Worm (Caenorhabditis elegans) whole organism, late embryonic: ENCODE data around the gene gar-3.

ENCODE experiments used
- C38D4.7 ChIP-seq: fragments of 200-800 bp; sonication (Bioruptor generic); optimal IDR thresholded peaks from 2 replicates; lab custom pipeline; 2018; ENCODE audit warnings: mild to moderate bottlenecking, missing genetic modification characterization, moderate library complexity, missing compliant biosample characterization
- F13H6.1 ChIP-seq: sonication (generic microtip); optimal IDR thresholded peaks from 2 replicates; lab custom pipeline; 2016; ENCODE audit warnings: missing genetic modification characterization, missing compliant biosample characterization
- K09A11.1 ChIP-seq: sonication (generic microtip); optimal IDR thresholded peaks from 2 replicates; lab custom pipeline; 2017; ENCODE audit warnings: antibody characterized with exemption, mild to moderate bottlenecking, missing genetic modification characterization, missing compliant biosample characterization; ENCODE audit not compliant: insufficient read depth
- T23F11.4 ChIP-seq: fragments of 200-800 bp; sonication (Bioruptor generic); optimal IDR thresholded peaks from 2 replicates; lab custom pipeline; 2018; ENCODE audit warnings: mild to moderate bottlenecking, missing genetic modification characterization, missing compliant biosample characterization
- Y22D7AL.16 ChIP-seq: sonication (generic microtip); optimal IDR thresholded peaks from 2 replicates; lab custom pipeline; 2016; ENCODE audit warnings: missing genetic modification characterization, missing compliant biosample characterization
- ahr-1 ChIP-seq: sonication (generic microtip); optimal IDR thresholded peaks from 2 replicates; lab custom pipeline; 2016; ENCODE audit warnings: missing genetic modification characterization, missing compliant biosample characterization
- ceh-14 ChIP-seq: sonication (generic microtip); optimal IDR thresholded peaks from 2 replicates; lab custom pipeline; 2016; ENCODE audit warnings: missing genotype, missing genetic modification characterization, missing compliant biosample characterization
- ceh-18 ChIP-seq: sonication (generic microtip); optimal IDR thresholded peaks from 2 replicates; lab custom pipeline; 2016; ENCODE audit warnings: missing genetic modification characterization, missing compliant biosample characterization
- ceh-2 ChIP-seq: sonication (generic microtip); optimal IDR thresholded peaks from 2 replicates; lab custom pipeline; 2016; ENCODE audit warnings: missing genotype, missing genetic modification characterization, missing compliant biosample characterization
- ceh-24 ChIP-seq: sonication (generic microtip); optimal IDR thresholded peaks from 2 replicates; lab custom pipeline; 2016; ENCODE audit warnings: mild to moderate bottlenecking, missing genetic modification characterization, missing compliant biosample characterization
- ceh-34 ChIP-seq: sonication (generic microtip); optimal IDR thresholded peaks from 2 replicates; lab custom pipeline; 2016; ENCODE audit warnings: mild to moderate bottlenecking, missing genetic modification characterization, missing compliant biosample characterization
- ceh-6 ChIP-seq: fragments of 200-800 bp; sonication (Bioruptor generic); optimal IDR thresholded peaks from 2 replicates; lab custom pipeline; 2018; ENCODE audit warnings: mild to moderate bottlenecking, missing genetic modification characterization, missing compliant biosample characterization
- ceh-9 ChIP-seq: sonication (generic microtip); optimal IDR thresholded peaks from 2 replicates; lab custom pipeline; 2016; ENCODE audit warnings: mild to moderate bottlenecking, missing genetic modification characterization, inconsistent platforms, missing compliant biosample characterization
- elt-2 ChIP-seq: sonication (generic microtip); optimal IDR thresholded peaks from 2 replicates; lab custom pipeline; 2016; ENCODE audit warnings: missing genetic modification reagents, missing genetic modification characterization, missing compliant biosample characterization
- elt-4 ChIP-seq: sonication (generic microtip); optimal IDR thresholded peaks from 2 replicates; lab custom pipeline; 2016; ENCODE audit warnings: missing genetic modification characterization, missing compliant biosample characterization
- eyg-1 ChIP-seq: sonication (generic microtip); optimal IDR thresholded peaks from 2 replicates; lab custom pipeline; 2016; ENCODE audit warnings: missing genotype, missing genetic modification characterization, missing compliant biosample characterization
- fkh-10 ChIP-seq: fragments of 150-350 bp; optimal IDR thresholded peaks from 2 replicates; lab custom pipeline; 2014; ENCODE audit warnings: missing biosample characterization, missing genetic modification reagents, missing genetic modification characterization
- hlh-30 ChIP-seq: sonication (generic microtip); optimal IDR thresholded peaks from 2 replicates; lab custom pipeline; 2017; ENCODE audit warnings: antibody characterized with exemption, missing genetic modification characterization, missing compliant biosample characterization; ENCODE audit not compliant: insufficient read depth
- madf-2 ChIP-seq: sonication (generic microtip); optimal IDR thresholded peaks from 2 replicates; lab custom pipeline; 2017; ENCODE audit warnings: missing genetic modification characterization, missing compliant biosample characterization
- pha-2 ChIP-seq: sonication (generic microtip); optimal IDR thresholded peaks from 2 replicates; lab custom pipeline; 2017; ENCODE audit warnings: mild to moderate bottlenecking, missing genetic modification characterization, missing compliant biosample characterization
- pros-1 ChIP-seq: fragments of 150-350 bp; optimal IDR thresholded peaks from 2 replicates; lab custom pipeline; 2014; ENCODE audit warnings: missing biosample characterization, missing genetic modification reagents, missing genetic modification characterization
- sox-2 ChIP-seq: fragments of 200-800 bp; sonication (Bioruptor generic); IDR thresholded peaks from 2 replicates; pipeline ENCODE4 v1.3.6; 2022; ENCODE audit warnings: missing genetic modification reagents, missing genetic modification characterization, missing compliant biosample characterization
- sox-4 ChIP-seq: sonication (generic microtip); optimal IDR thresholded peaks from 2 replicates; lab custom pipeline; 2017; ENCODE audit warnings: mild to moderate bottlenecking, missing genetic modification characterization, inconsistent platforms, missing compliant biosample characterization
- syd-9 ChIP-seq: sonication (generic microtip); optimal IDR thresholded peaks from 2 replicates; lab custom pipeline; 2016; ENCODE audit warnings: mild to moderate bottlenecking, missing genetic modification characterization, moderate library complexity, missing compliant biosample characterization
- unc-3 ChIP-seq, 2 experiments: fragments of 200-800 bp in 1 of 2; sonication (Bioruptor generic) in 1 of 2; sonication (generic microtip) in 1 of 2; conservative IDR thresholded peaks in 1 of 2; optimal IDR thresholded peaks in 1 of 2; 2 replicates each; pipeline versions ENCODE4 v1.3.6 to Lab custom; 2016 to 2022; ENCODE audit warnings: missing compliant biosample characterization in 2 of 2, missing genetic modification characterization in 2 of 2, missing genetic modification reagents in 1 of 2
- zip-5 ChIP-seq: sonication (generic microtip); optimal IDR thresholded peaks from 2 replicates; lab custom pipeline; 2016; ENCODE audit warnings: missing genetic modification characterization, missing compliant biosample characterization
- ztf-16 ChIP-seq: sonication (generic microtip); optimal IDR thresholded peaks from 2 replicates; lab custom pipeline; 2017; ENCODE audit warnings: missing genetic modification characterization, missing compliant biosample characterization

The gar-3 gene

ce11 chrV:14519268-14519667, 60.3 kb downstream of the gar-3 start, which contains the start of gene R02D5.8:
Gene R02D5.8 (minus strand): TSS chrV:14519368.
- no peak for TF ChIP-seq ztf-16 (tag; lab: Kevin White, UChicago)
- no peak for TF ChIP-seq eyg-1 (tag; lab: Kevin White, UChicago)
- no peak for TF ChIP-seq pha-2
- no peak for TF ChIP-seq zip-5 (tag; lab: Kevin White, UChicago)
- no peak for TF ChIP-seq elt-4
- no peak for TF ChIP-seq ceh-6 (GFP tag; lab: Kevin White, UChicago)
- no peak for TF ChIP-seq ceh-9
- no peak for TF ChIP-seq K09A11.1 (tag; lab: Kevin White, UChicago)
- no peak for TF ChIP-seq Y22D7AL.16
- TF ChIP-seq F13H6.1 (tag; lab: Kevin White, UChicago), result no peak
- TF ChIP-seq hlh-30 (tag; lab: Kevin White, UChicago), result no peak
- no peak for TF ChIP-seq ceh-24

ce11 chrV:14518010-14518409, 61.5 kb downstream of the gar-3 start, which contains the start of gene R02D5.6:
Gene R02D5.6 (minus strand): TSS chrV:14518110.
- TF ChIP-seq pros-1, result no peak
- no peak for TF ChIP-seq K09A11.1 (tag; lab: Kevin White, UChicago)
- TF ChIP-seq ceh-2 (tag; lab: Kevin White, UChicago), result no peak
- no peak for TF ChIP-seq unc-3 (GFP tag; conservative IDR thresholded peaks at IDR 0.05; lab: Robert Waterston, UW)
- no peak for TF ChIP-seq unc-3 (tag; optimal IDR thresholded peaks at IDR 0.05; lab: Kevin White, UChicago)
- no peak for TF ChIP-seq elt-2 (tag; lab: Kevin White, UChicago)
- TF ChIP-seq C38D4.7 (GFP tag; lab: Kevin White, UChicago), result no peak
- no peak for TF ChIP-seq syd-9 (tag; lab: Kevin White, UChicago)
- no peak for TF ChIP-seq madf-2 (tag; lab: Kevin White, UChicago)
- TF ChIP-seq F13H6.1 (tag; lab: Kevin White, UChicago), result no peak
- TF ChIP-seq fkh-10 (GFP tag; lab: Kevin White, UChicago), result no peak
- TF ChIP-seq sox-2, result no peak
- no peak for TF ChIP-seq ceh-34 (tag; lab: Kevin White, UChicago)
- TF ChIP-seq ceh-18 (tag; lab: Kevin White, UChicago), result no peak
- TF ChIP-seq ceh-14 (tag; lab: Kevin White, UChicago), result no peak
- TF ChIP-seq ahr-1 (tag; lab: Kevin White, UChicago), result no peak
- TF ChIP-seq T23F11.4 (GFP tag; lab: Kevin White, UChicago), result no peak
- no peak for TF ChIP-seq sox-4 (tag; lab: Kevin White, UChicago)
